Worm (Caenorhabditis elegans) whole organism, L3 larva: ENCODE data around the gene C28G1.10.

Experiments used
- fos-1 ChIP-seq: fragments of 150-350 bp; optimal IDR thresholded peaks from 2 replicates; lab custom pipeline; 2014; ENCODE audit warnings: missing biosample characterization, missing genetic modification characterization
- lin-15B ChIP-seq: fragments of 150-350 bp; optimal IDR thresholded peaks from 2 replicates; lab custom pipeline; 2014; ENCODE audit warnings: missing biosample characterization, missing genetic modification characterization
- nfya-1 ChIP-seq: sonication (generic microtip); optimal IDR thresholded peaks from 2 replicates; lab custom pipeline; 2017; ENCODE audit warnings: missing genetic modification characterization, mild to moderate bottlenecking, missing compliant biosample characterization, antibody characterized with exemption, moderate library complexity; ENCODE audit not compliant: insufficient read depth
- nhr-11 ChIP-seq: fragments of 150-350 bp; optimal IDR thresholded peaks from 2 replicates; lab custom pipeline; 2014; ENCODE audit warnings: missing biosample characterization, missing genetic modification characterization
- nhr-12 ChIP-seq: fragments of 150-350 bp; optimal IDR thresholded peaks from 2 replicates; lab custom pipeline; 2014; ENCODE audit warnings: missing biosample characterization, missing genetic modification characterization
- nhr-23 ChIP-seq: fragments of 150-350 bp; optimal IDR thresholded peaks from 2 replicates; lab custom pipeline; 2014; ENCODE audit warnings: missing biosample characterization, missing genetic modification reagents, missing genetic modification characterization
- nhr-25 ChIP-seq: sonication (generic microtip); optimal IDR thresholded peaks from 2 replicates; lab custom pipeline; 2017; ENCODE audit warnings: missing biosample characterization, missing genetic modification characterization
- pha-4 ChIP-seq: fragments of 150-350 bp; optimal IDR thresholded peaks from 2 replicates; lab custom pipeline; 2014; ENCODE audit warnings: missing biosample characterization, missing genetic modification reagents, missing genetic modification characterization
- skn-1 ChIP-seq: fragments of 150-350 bp; optimal IDR thresholded peaks from 2 replicates; lab custom pipeline; 2014; ENCODE audit warnings: missing biosample characterization, missing genetic modification characterization
- snpc-4 ChIP-seq: fragments of 150-350 bp; optimal IDR thresholded peaks from 2 replicates; lab custom pipeline; 2014; ENCODE audit warnings: missing biosample characterization, missing genetic modification characterization

- TF ChIP-seq fos-1 (tag; lab: Kevin White, UChicago) (no peak), lin-15B (no peak), nhr-12 (no peak), nhr-25 (no peak), pha-4 (tag; lab: Kevin White, UChicago) (no peak), nhr-11 (tag; lab: Kevin White, UChicago) (no peak), nhr-23 (tag; lab: Kevin White, UChicago) (no peak), snpc-4 (no peak), skn-1 (tag; lab: Kevin White, UChicago) (no peak), nfya-1 (tag; lab: Kevin White, UChicago) (no peak)
Measured at ce11 chrX:8860958-8861357, 14.0 kb downstream of the C28G1.10 start, which contains the start of gene C06E2.9.
